Worm (Caenorhabditis elegans) whole organism, L1 larva: ENCODE measurements around the gene F40F12.9.

ENCODE experiments used
- blmp-1 ChIP-seq: fragments of 150-350 bp; optimal IDR thresholded peaks from 2 replicates; lab custom pipeline; 2014; ENCODE audit warnings: missing biosample characterization, missing genetic modification characterization
- egl-27 ChIP-seq, 2 experiments: fragments of 150-350 bp in 1 of 2; sonication (generic microtip); optimal IDR thresholded peaks; 3 replicates each; lab custom pipeline; 2017 to 2018; ENCODE audit warnings: missing biosample characterization in 2 of 2, missing genetic modification characterization in 2 of 2, missing genetic modification reagents in 2 of 2
- fkh-10 ChIP-seq: sonication (generic microtip); optimal IDR thresholded peaks from 2 replicates; lab custom pipeline; 2017; ENCODE audit warnings: missing biosample characterization, missing genetic modification reagents, missing genetic modification characterization
- fos-1 ChIP-seq: fragments of 150-350 bp; optimal IDR thresholded peaks from 2 replicates; lab custom pipeline; 2014; ENCODE audit warnings: missing biosample characterization, missing genetic modification characterization
- lin-35 ChIP-seq, 2 experiments: fragments of 150-350 bp; optimal IDR thresholded peaks; 2 replicates each; lab custom pipeline; 2014; ENCODE audit warnings: missing biosample characterization in 2 of 2, missing genetic modification characterization in 2 of 2, missing genetic modification reagents in 2 of 2
- lsy-2 ChIP-seq, 2 experiments: fragments of 150-350 bp; optimal IDR thresholded peaks; 2 replicates each; lab custom pipeline; 2014; ENCODE audit warnings: missing biosample characterization in 2 of 2, missing genetic modification characterization in 2 of 2
- mep-1 ChIP-seq: fragments of 150-350 bp; optimal IDR thresholded peaks from 2 replicates; lab custom pipeline; 2014; ENCODE audit warnings: missing biosample characterization, missing genetic modification characterization
- nhr-19 ChIP-seq: fragments of 200-800 bp; sonication (Bioruptor generic); conservative IDR thresholded peaks from 2 replicates; pipeline ENCODE4 v1.3.6; 2022; ENCODE audit warnings: missing genetic modification characterization, missing compliant biosample characterization
- nhr-76 ChIP-seq: sonication (generic microtip); optimal IDR thresholded peaks from 2 replicates; lab custom pipeline; 2017; ENCODE audit warnings: missing biosample characterization, missing genetic modification characterization
- skn-1 ChIP-seq: fragments of 150-350 bp; optimal IDR thresholded peaks from 2 replicates; lab custom pipeline; 2014; ENCODE audit warnings: missing biosample characterization, missing genetic modification characterization
- unc-30 ChIP-seq: sonication (generic microtip); optimal IDR thresholded peaks from 2 replicates; lab custom pipeline; 2017; ENCODE audit warnings: missing biosample characterization, missing genetic modification characterization
- zag-1 ChIP-seq: fragments of 150-350 bp; optimal IDR thresholded peaks from 2 replicates; lab custom pipeline; 2014; ENCODE audit warnings: missing biosample characterization, missing genetic modification characterization
- ztf-11 ChIP-seq, 2 experiments: sonication (generic microtip); optimal IDR thresholded peaks; 2 replicates each; lab custom pipeline; 2016 to 2017; ENCODE audit warnings: missing genetic modification characterization in 2 of 2, missing biosample characterization in 1 of 2, missing compliant biosample characterization in 1 of 2

ce11 chrIII:9892855-9893254 is 18.3 kb upstream of the F40F12.9 start, which contains the start of gene mam-7:
- no peak for TF ChIP-seq egl-27 (tag; optimal IDR thresholded peaks at IDR 0.05; lab: Kevin White, UChicago)
- TF ChIP-seq blmp-1 (tag; lab: Kevin White, UChicago): no peak
- TF ChIP-seq lin-35 (GFP tag; optimal IDR thresholded peaks at IDR 0.05; lab: Kevin White, UChicago): no peak
- TF ChIP-seq nhr-76 (tag; lab: Kevin White, UChicago): no peak
- TF ChIP-seq lsy-2 (tag; optimal IDR thresholded peaks at IDR 0.05; lab: Kevin White, UChicago): no peak
- TF ChIP-seq skn-1 (tag; lab: Kevin White, UChicago): no peak
- TF ChIP-seq mep-1 (tag; lab: Kevin White, UChicago): no peak
- no peak for TF ChIP-seq fkh-10
- no peak for TF ChIP-seq unc-30 (tag; lab: Kevin White, UChicago)
- no peak for TF ChIP-seq ztf-11 (tag; optimal IDR thresholded peaks at IDR 0.05; lab: Kevin White, UChicago)
- no peak for TF ChIP-seq nhr-19 (GFP tag; lab: Robert Waterston, UW)
- TF ChIP-seq fos-1: no peak
- no peak for TF ChIP-seq zag-1 (tag; lab: Kevin White, UChicago)
